Fruit fly (Drosophila melanogaster) whole organism, prepupa: ENCODE measurements around the gene CG14079.

Experiments
- CG10631 ChIP-seq: fragments of 200-800 bp; sonication (Bioruptor generic); optimal IDR thresholded peaks from 2 replicates; lab custom pipeline; 2016; ENCODE audit warnings: missing biosample characterization, missing genetic modification characterization
- CG11762 ChIP-seq: fragments of 200-800 bp; sonication (Bioruptor generic); optimal IDR thresholded peaks from 3 replicates; lab custom pipeline; 2016; ENCODE audit warnings: missing biosample characterization, missing genetic modification characterization; ENCODE audit not compliant: insufficient read depth
- CG11902 ChIP-seq: fragments of 200-800 bp; sonication (Bioruptor generic); optimal IDR thresholded peaks from 3 replicates; lab custom pipeline; 2016; ENCODE audit warnings: missing biosample characterization, missing genetic modification characterization
- CG15336 ChIP-seq: fragments of 200-800 bp; sonication (Bioruptor generic); IDR thresholded peaks from 2 replicates; pipeline ENCODE4 v1.3.6; 2022; ENCODE audit warnings: missing biosample characterization, missing genetic modification characterization
- CG1621 ChIP-seq: fragments of 200-800 bp; sonication (Bioruptor generic); optimal IDR thresholded peaks from 3 replicates; lab custom pipeline; 2018; ENCODE audit warnings: missing biosample characterization, mild to moderate bottlenecking, missing genetic modification characterization
- CG16779 ChIP-seq: fragments of 200-800 bp; sonication (Bioruptor generic); optimal IDR thresholded peaks from 3 replicates; lab custom pipeline; 2017; ENCODE audit warnings: missing biosample characterization, mild to moderate bottlenecking, missing genetic modification characterization
- CG3032 ChIP-seq: fragments of 200-800 bp; optimal IDR thresholded peaks from 2 replicates; lab custom pipeline; 2019; ENCODE audit warnings: missing biosample characterization, mild to moderate bottlenecking, missing genetic modification characterization, moderate library complexity
- CG34406 ChIP-seq: fragments of 200-800 bp; sonication (Bioruptor generic); optimal IDR thresholded peaks from 3 replicates; lab custom pipeline; 2016; ENCODE audit warnings: missing biosample characterization, missing genetic modification characterization
- CG3919 ChIP-seq: fragments of 200-800 bp; sonication (Bioruptor generic); optimal IDR thresholded peaks from 3 replicates; lab custom pipeline; 2016; ENCODE audit warnings: missing biosample characterization, missing genetic modification characterization
- CG4318 ChIP-seq: fragments of 200-800 bp; sonication (Bioruptor generic); optimal IDR thresholded peaks from 3 replicates; lab custom pipeline; 2017; ENCODE audit warnings: missing biosample characterization, mild to moderate bottlenecking, missing genetic modification characterization
- CG6163 ChIP-seq: fragments of 200-800 bp; sonication (Bioruptor generic); IDR thresholded peaks from 3 replicates; pipeline ENCODE4 v1.3.6; 2022; ENCODE audit warnings: missing biosample characterization, missing genetic modification characterization
- CG6276 ChIP-seq: fragments of 200-800 bp; sonication (Bioruptor generic); optimal IDR thresholded peaks from 2 replicates; lab custom pipeline; 2017; ENCODE audit warnings: missing biosample characterization, mild to moderate bottlenecking, missing genetic modification characterization
- CG6792 ChIP-seq: fragments of 200-800 bp; sonication (Bioruptor generic); optimal IDR thresholded peaks from 3 replicates; lab custom pipeline; 2016; ENCODE audit warnings: missing biosample characterization, missing genetic modification characterization
- CG6808 ChIP-seq: fragments of 200-800 bp; sonication (Bioruptor generic); optimal IDR thresholded peaks from 3 replicates; lab custom pipeline; 2017; ENCODE audit warnings: missing biosample characterization, missing genetic modification characterization, mild to moderate bottlenecking, moderate library complexity, missing genetic modification reagents
- CG6854 ChIP-seq: fragments of 200-800 bp; sonication (Bioruptor generic); optimal IDR thresholded peaks from 2 replicates; lab custom pipeline; 2017; ENCODE audit warnings: missing biosample characterization, mild to moderate bottlenecking, missing genetic modification characterization
- CG7368 ChIP-seq: fragments of 200-800 bp; sonication (Bioruptor generic); optimal IDR thresholded peaks from 3 replicates; lab custom pipeline; 2016; ENCODE audit warnings: missing biosample characterization, missing genetic modification characterization
- CG8119 ChIP-seq: fragments of 200-800 bp; sonication (Bioruptor generic); IDR thresholded peaks from 3 replicates; pipeline ENCODE4 v1.3.6; 2022; ENCODE audit warnings: missing biosample characterization, missing genetic modification characterization
- CG8319 ChIP-seq: fragments of 200-800 bp; sonication (Bioruptor generic); optimal IDR thresholded peaks from 3 replicates; lab custom pipeline; 2016; ENCODE audit warnings: missing biosample characterization, missing genetic modification characterization
- CG9139 ChIP-seq: fragments of 200-800 bp; sonication (Bioruptor generic); optimal IDR thresholded peaks from 3 replicates; lab custom pipeline; 2017; ENCODE audit warnings: missing biosample characterization, mild to moderate bottlenecking, missing genetic modification characterization
- Eip75B ChIP-seq: fragments of 200-800 bp; sonication (Bioruptor generic); optimal IDR thresholded peaks from 3 replicates; lab custom pipeline; 2016; ENCODE audit warnings: missing biosample characterization, missing genetic modification characterization
- Eip78C ChIP-seq: fragments of 200-800 bp; sonication (Bioruptor generic); peaks from one replicate; lab custom pipeline; 2016; ENCODE audit warnings: missing biosample characterization, missing genetic modification characterization
- Eip93F ChIP-seq: fragments of 200-800 bp; sonication (Bioruptor generic); optimal IDR thresholded peaks from 2 replicates; lab custom pipeline; 2016; ENCODE audit warnings: missing biosample characterization, mild to moderate bottlenecking, missing genetic modification characterization
- Ets96B ChIP-seq: fragments of 200-800 bp; optimal IDR thresholded peaks from 2 replicates; lab custom pipeline; 2019; ENCODE audit warnings: missing biosample characterization, mild to moderate bottlenecking, missing genetic modification characterization, moderate library complexity
- Gug ChIP-seq: fragments of 200-800 bp; sonication (Bioruptor generic); IDR thresholded peaks from 2 replicates; pipeline ENCODE4 v1.3.6; 2022; ENCODE audit warnings: missing biosample characterization, missing genetic modification characterization
- Hr38 ChIP-seq: sonication (Bioruptor generic); optimal IDR thresholded peaks from 2 replicates; lab custom pipeline; 2016; ENCODE audit warnings: missing biosample characterization, missing genetic modification characterization
- Hr39 ChIP-seq: fragments of 200-800 bp; sonication (Bioruptor generic); optimal IDR thresholded peaks from 2 replicates; lab custom pipeline; 2016; ENCODE audit warnings: missing biosample characterization, missing genetic modification characterization
- Hr4 ChIP-seq: fragments of 200-800 bp; sonication (Bioruptor generic); optimal IDR thresholded peaks from 3 replicates; lab custom pipeline; 2016; ENCODE audit warnings: missing biosample characterization, missing genetic modification characterization
- Lpt ChIP-seq: fragments of 200-800 bp; sonication (Bioruptor generic); optimal IDR thresholded peaks from 3 replicates; lab custom pipeline; 2016; ENCODE audit warnings: missing biosample characterization, missing genetic modification characterization
- Met ChIP-seq: fragments of 200-800 bp; sonication (Bioruptor generic); optimal IDR thresholded peaks from 3 replicates; lab custom pipeline; 2016; ENCODE audit warnings: missing biosample characterization, missing genetic modification characterization
- OdsH ChIP-seq: fragments of 200-800 bp; sonication (Bioruptor generic); optimal IDR thresholded peaks from 3 replicates; lab custom pipeline; 2016; ENCODE audit warnings: missing biosample characterization, missing genetic modification characterization
- Smox ChIP-seq: fragments of 200-800 bp; sonication (Bioruptor generic); optimal IDR thresholded peaks from 3 replicates; lab custom pipeline; 2016; ENCODE audit warnings: missing biosample characterization, missing genetic modification characterization
- Sox102F ChIP-seq: fragments of 200-800 bp; sonication (Bioruptor generic); optimal IDR thresholded peaks from 2 replicates; lab custom pipeline; 2016; ENCODE audit warnings: missing biosample characterization, mild to moderate bottlenecking, missing genetic modification characterization
- Sox14 ChIP-seq: fragments of 200-800 bp; sonication (Bioruptor generic); optimal IDR thresholded peaks from 3 replicates; lab custom pipeline; 2016; ENCODE audit warnings: missing biosample characterization, missing genetic modification characterization
- Sox15 ChIP-seq: fragments of 200-800 bp; sonication (Bioruptor generic); optimal IDR thresholded peaks from 3 replicates; lab custom pipeline; 2016; ENCODE audit warnings: missing biosample characterization, missing genetic modification characterization
- achi ChIP-seq: fragments of 200-800 bp; sonication (Bioruptor generic); optimal IDR thresholded peaks from 3 replicates; lab custom pipeline; 2016; ENCODE audit warnings: missing biosample characterization, missing genetic modification characterization
- acj6 ChIP-seq: fragments of 200-800 bp; sonication (Bioruptor generic); optimal IDR thresholded peaks from 3 replicates; lab custom pipeline; 2016; ENCODE audit warnings: missing biosample characterization, missing genetic modification characterization
- cyc ChIP-seq: fragments of 200-800 bp; sonication (Bioruptor generic); optimal IDR thresholded peaks from 3 replicates; lab custom pipeline; 2016; ENCODE audit warnings: missing biosample characterization, missing genetic modification characterization
- dsx ChIP-seq: fragments of 200-800 bp; optimal IDR thresholded peaks from 3 replicates; lab custom pipeline; 2019; ENCODE audit warnings: missing biosample characterization, mild to moderate bottlenecking, missing genetic modification characterization, moderate library complexity; ENCODE audit not compliant: poor library complexity, severe bottlenecking
- esn ChIP-seq: fragments of 200-800 bp; sonication (Bioruptor generic); optimal IDR thresholded peaks from 2 replicates; lab custom pipeline; 2016; ENCODE audit warnings: missing biosample characterization, mild to moderate bottlenecking, missing genetic modification characterization, moderate library complexity
- fd59A ChIP-seq: fragments of 200-800 bp; sonication (Bioruptor generic); optimal IDR thresholded peaks from 2 replicates; lab custom pipeline; 2017; ENCODE audit warnings: missing biosample characterization, mild to moderate bottlenecking, missing genetic modification characterization, missing genetic modification reagents
- fd85E ChIP-seq: fragments of 200-800 bp; sonication (Bioruptor generic); optimal IDR thresholded peaks from 3 replicates; lab custom pipeline; 2016; ENCODE audit warnings: missing biosample characterization, missing genetic modification characterization
- fkh ChIP-seq: fragments of 200-800 bp; sonication (Bioruptor generic); optimal IDR thresholded peaks from 3 replicates; lab custom pipeline; 2017; ENCODE audit warnings: missing biosample characterization, mild to moderate bottlenecking, missing genetic modification characterization, moderate library complexity
- ss ChIP-seq, 2 experiments: fragments of 200-800 bp; sonication (Bioruptor generic); optimal IDR thresholded peaks; 2 replicates in 1 of 2; 3 replicates in 1 of 2; lab custom pipeline; 2017 to 2018; ENCODE audit warnings: mild to moderate bottlenecking in 2 of 2, missing biosample characterization in 2 of 2, missing genetic modification characterization in 2 of 2, moderate library complexity in 1 of 2
- svp ChIP-seq: fragments of 200-800 bp; sonication (Bioruptor generic); peaks from one replicate; lab custom pipeline; 2016; ENCODE audit warnings: missing biosample characterization, missing genetic modification characterization
- topi ChIP-seq: fragments of 200-800 bp; sonication (Bioruptor generic); optimal IDR thresholded peaks from 3 replicates; lab custom pipeline; 2016; ENCODE audit warnings: missing biosample characterization, missing genetic modification characterization
- vri ChIP-seq: fragments of 200-800 bp; sonication (Bioruptor generic); optimal IDR thresholded peaks from 3 replicates; lab custom pipeline; 2016; ENCODE audit warnings: missing biosample characterization, mild to moderate bottlenecking, missing genetic modification characterization

CG14079 gene

dm6 chr3L:19053339-19053818 is 44.4 kb upstream of the CG14079 start, which contains the start of gene CG43407 (continued):
- TF ChIP-seq CG34406 = peak; percentile 55
- TF ChIP-seq CG16779 (tag; lab: Kevin White, UChicago) = no peak
- TF ChIP-seq CG1621 = no peak
- peak; percentile 1 for TF ChIP-seq CG4318
- TF ChIP-seq CG3919 (GFP tag; lab: Kevin White, UChicago) = no peak
- peak; percentile 28 for TF ChIP-seq Ets96B (tag; lab: Kevin White, UChicago)
- TF ChIP-seq Lpt (GFP tag; lab: Kevin White, UChicago) = no peak
- peak; percentile 34 for TF ChIP-seq esn (GFP tag; lab: Kevin White, UChicago)
- no peak for TF ChIP-seq Met
- no peak for TF ChIP-seq Hr38
- TF ChIP-seq CG6854 (GFP tag; lab: Kevin White, UChicago) = no peak
- peak; percentile 8 for TF ChIP-seq CG6792 (GFP tag; lab: Kevin White, UChicago)
- peak; percentile 76 for TF ChIP-seq Eip78C (GFP tag; lab: Kevin White, UChicago)
- TF ChIP-seq fd85E = no peak
- TF ChIP-seq topi = no peak

dm6 chr3L:19054266-19054665 is 43.5 kb upstream of the CG14079 start:
- TF ChIP-seq Sox15 (no peak), Eip93F (GFP tag; lab: Kevin White, UChicago) (no peak), CG11762 (GFP tag; lab: Kevin White, UChicago) (no peak), CG15336 (no peak), cyc (GFP tag; lab: Kevin White, UChicago) (no peak), CG4318 (no peak), CG8119 (GFP tag; lab: Robert Waterston, UW) (no peak), CG11902 (GFP tag; lab: Kevin White, UChicago) (no peak), CG6808 (GFP tag; lab: Kevin White, UChicago) (peak; percentile 24), Hr4 (no peak), ss (GFP tag; optimal IDR thresholded peaks at IDR 0.05; lab: Kevin White, UChicago) (peak in 1 of 2 experiments; percentile 1), fd59A (GFP tag; lab: Kevin White, UChicago) (no peak), CG6163 (peak; percentile 44; the same call in 1 of the 3 replicates)

- peak; percentile 26 for TF ChIP-seq Met
- TF ChIP-seq Gug (GFP tag; lab: Robert Waterston, UW) = no peak
- TF ChIP-seq CG4318 = peak; percentile 25
- TF ChIP-seq achi = peak; percentile 54
- peak; percentile 45 for TF ChIP-seq CG34406
- TF ChIP-seq dsx (GFP tag; lab: Kevin White, UChicago) = peak; percentile 64
- peak; percentile 46 for TF ChIP-seq OdsH (GFP tag; lab: Kevin White, UChicago)
- peak; percentile 17 for TF ChIP-seq Sox102F (GFP tag; lab: Kevin White, UChicago)
- no peak for TF ChIP-seq Hr39
- TF ChIP-seq CG3032 (tag; lab: Kevin White, UChicago) = peak; percentile 69
- peak; percentile 92 for TF ChIP-seq Eip78C (GFP tag; lab: Kevin White, UChicago)
- TF ChIP-seq topi = peak; percentile 21
- no peak for TF ChIP-seq CG11902 (GFP tag; lab: Kevin White, UChicago)
- TF ChIP-seq CG16779 (tag; lab: Kevin White, UChicago) = peak; percentile 3
- TF ChIP-seq vri = no peak
- TF ChIP-seq CG6808 (GFP tag; lab: Kevin White, UChicago) = peak; percentile 47
- peak; percentile 69 for TF ChIP-seq CG10631
- TF ChIP-seq Sox15 = peak; percentile 9
- peak; percentile 62 for TF ChIP-seq CG9139 (GFP tag; lab: Kevin White, UChicago)
- TF ChIP-seq acj6 (GFP tag; lab: Kevin White, UChicago) = peak; percentile 29
- no peak for TF ChIP-seq fd85E
- TF ChIP-seq CG6276 = no peak
- TF ChIP-seq Smox = peak; percentile 17
- TF ChIP-seq CG15336 = peak; percentile 62
- TF ChIP-seq svp (GFP tag; lab: Kevin White, UChicago) = peak; percentile 68
- no peak for TF ChIP-seq CG6854 (GFP tag; lab: Kevin White, UChicago)
- TF ChIP-seq CG6163 = peak; percentile 58; the same call in 2 of the 3 replicates
- peak; percentile 32 for TF ChIP-seq CG3919 (GFP tag; lab: Kevin White, UChicago)
- TF ChIP-seq CG11762 (GFP tag; lab: Kevin White, UChicago) = peak; percentile 4
- peak; percentile 5 for TF ChIP-seq CG7368 (GFP tag; lab: Kevin White, UChicago)
- no peak for TF ChIP-seq fkh (GFP tag; lab: Kevin White, UChicago)
- TF ChIP-seq CG8319 (GFP tag; lab: Kevin White, UChicago) = no peak
- no peak for TF ChIP-seq Eip75B (GFP tag; lab: Kevin White, UChicago)
- no peak for TF ChIP-seq Sox14 (GFP tag; lab: Kevin White, UChicago)
- TF ChIP-seq Ets96B (tag; lab: Kevin White, UChicago) = peak; percentile 72
- TF ChIP-seq Hr4 = peak; percentile 24
These were observed 42.7 kb upstream of the CG14079 start for dm6 chr3L:19055064-19055463.
